Worm (Caenorhabditis elegans) whole organism, young adult: Measurements from ENCODE around the gene ugt-47.

Experiments
- B0336.3 ChIP-seq: fragments of 200-800 bp; sonication (Bioruptor generic); IDR thresholded peaks from 2 replicates; pipeline ENCODE4 v1.3.6; 2022; ENCODE audit warnings: missing genetic modification characterization, missing compliant biosample characterization
- C06A6.2 ChIP-seq: fragments of 200-800 bp; sonication (Bioruptor generic); conservative IDR thresholded peaks from 2 replicates; pipeline ENCODE4 v1.3.6; 2022; ENCODE audit warnings: missing genetic modification characterization, missing compliant biosample characterization
- C17E4.6 ChIP-seq: fragments of 200-800 bp; sonication (Bioruptor generic); IDR thresholded peaks from 2 replicates; pipeline ENCODE4 v1.3.6; 2022; ENCODE audit warnings: missing genetic modification reagents, missing genetic modification characterization, missing compliant biosample characterization
- F23B12.7 ChIP-seq: sonication (generic microtip); optimal IDR thresholded peaks from 2 replicates; lab custom pipeline; 2017; ENCODE audit warnings: missing genetic modification characterization, mild to moderate bottlenecking, missing compliant biosample characterization, antibody characterized with exemption, moderate library complexity; ENCODE audit not compliant: insufficient read depth
- F37B4.10 ChIP-seq: fragments of 200-800 bp; sonication (Bioruptor generic); IDR thresholded peaks from 2 replicates; pipeline ENCODE4 v1.3.6; 2022; ENCODE audit warnings: missing genetic modification characterization, missing compliant biosample characterization
- F39B2.1 ChIP-seq: fragments of 200-800 bp; sonication (Bioruptor generic); IDR thresholded peaks from 2 replicates; pipeline ENCODE4 v1.3.6; 2022; ENCODE audit warnings: missing genetic modification reagents, missing genetic modification characterization, missing compliant biosample characterization
- F49E8.2 ChIP-seq: sonication (generic microtip); optimal IDR thresholded peaks from 3 replicates; lab custom pipeline; 2017; ENCODE audit warnings: missing genetic modification characterization, mild to moderate bottlenecking, missing compliant biosample characterization, antibody characterized with exemption, moderate library complexity; ENCODE audit not compliant: insufficient read depth
- F57C9.4 ChIP-seq: sonication (generic microtip); optimal IDR thresholded peaks from 2 replicates; lab custom pipeline; 2017; ENCODE audit warnings: mild to moderate bottlenecking, missing genetic modification characterization, missing compliant biosample characterization
- K11D2.4 ChIP-seq: fragments of 200-800 bp; sonication (Bioruptor generic); IDR thresholded peaks from 2 replicates; pipeline ENCODE4 v1.3.6; 2022; ENCODE audit warnings: missing genetic modification reagents, missing genetic modification characterization, missing compliant biosample characterization
- Y56A3A.18 ChIP-seq: fragments of 200-800 bp; sonication (Bioruptor generic); IDR thresholded peaks from 2 replicates; pipeline ENCODE4 v1.3.6; 2022; ENCODE audit warnings: missing genetic modification reagents, missing genetic modification characterization, missing compliant biosample characterization
- ama-1 ChIP-seq, 3 experiments: fragments of 150-350 bp in 1 of 3; sonication (generic microtip) in 2 of 3; optimal IDR thresholded peaks; 2 replicates each; lab custom pipeline; 2014 to 2018; ENCODE audit warnings: missing biosample characterization in 2 of 3, missing genetic modification characterization in 2 of 3, missing genetic modification reagents in 2 of 3
- aptf-2 ChIP-seq: fragments of 200-800 bp; sonication (Bioruptor generic); conservative IDR thresholded peaks from 2 replicates; pipeline ENCODE4 v1.3.6; 2022; ENCODE audit warnings: missing genetic modification reagents, missing genetic modification characterization, missing compliant biosample characterization
- bed-2 ChIP-seq: fragments of 200-800 bp; sonication (Bioruptor generic); IDR thresholded peaks from 2 replicates; pipeline ENCODE4 v1.3.6; 2022; ENCODE audit warnings: missing genetic modification reagents, missing genetic modification characterization, missing compliant biosample characterization
- ceh-58 ChIP-seq: fragments of 200-800 bp; sonication (Bioruptor generic); IDR thresholded peaks from 2 replicates; pipeline ENCODE4 v1.3.6; 2022; ENCODE audit warnings: missing genetic modification characterization, missing compliant biosample characterization
- ceh-79 ChIP-seq: sonication (generic microtip); optimal IDR thresholded peaks from 2 replicates; lab custom pipeline; 2017; ENCODE audit warnings: mild to moderate bottlenecking, missing genetic modification characterization, missing compliant biosample characterization
- ceh-91 ChIP-seq: fragments of 200-800 bp; sonication (Bioruptor generic); IDR thresholded peaks from 2 replicates; pipeline ENCODE4 v1.3.6; 2022; ENCODE audit warnings: missing genetic modification reagents, missing genetic modification characterization, missing compliant biosample characterization
- dox-1 ChIP-seq: fragments of 200-800 bp; sonication (Bioruptor generic); IDR thresholded peaks from 2 replicates; pipeline ENCODE4 v1.3.6; 2022; ENCODE audit warnings: missing genetic modification reagents, missing genetic modification characterization, missing compliant biosample characterization
- egl-18 ChIP-seq: fragments of 200-800 bp; sonication (Bioruptor generic); IDR thresholded peaks from 2 replicates; pipeline ENCODE4 v1.3.6; 2022; ENCODE audit warnings: missing genetic modification reagents, missing genetic modification characterization, missing compliant biosample characterization
- ekl-4 ChIP-seq: fragments of 200-800 bp; sonication (Bioruptor generic); IDR thresholded peaks from 2 replicates; pipeline ENCODE4 v1.3.6; 2022; ENCODE audit warnings: missing genetic modification reagents, missing genetic modification characterization, missing compliant biosample characterization
- hlh-12 ChIP-seq: sonication (generic microtip); optimal IDR thresholded peaks from 2 replicates; lab custom pipeline; 2016; ENCODE audit warnings: missing genetic modification characterization, missing compliant biosample characterization
- hrde-1 ChIP-seq: sonication (generic microtip); optimal IDR thresholded peaks from 2 replicates; lab custom pipeline; 2016; ENCODE audit warnings: missing genetic modification characterization, mild to moderate bottlenecking, missing compliant biosample characterization, moderate library complexity, missing genotype, missing genetic modification reagents, borderline replicate concordance
- hsf-1 ChIP-seq: fragments of 200-800 bp; sonication (Bioruptor generic); IDR thresholded peaks from 2 replicates; pipeline ENCODE4 v1.3.6; 2022; ENCODE audit warnings: missing genetic modification reagents, missing genetic modification characterization, missing compliant biosample characterization
- lag-1 ChIP-seq: fragments of 200-800 bp; sonication (Bioruptor generic); IDR thresholded peaks from 2 replicates; pipeline ENCODE4 v1.3.6; 2022; ENCODE audit warnings: missing genetic modification reagents, missing genetic modification characterization, missing compliant biosample characterization
- let-526 ChIP-seq: fragments of 200-800 bp; sonication (Bioruptor generic); IDR thresholded peaks from 2 replicates; pipeline ENCODE4 v1.3.6; 2022; ENCODE audit warnings: missing genetic modification reagents, missing genetic modification characterization, missing compliant biosample characterization
- lsl-1 ChIP-seq: fragments of 200-800 bp; sonication (Bioruptor generic); optimal IDR thresholded peaks from 2 replicates; lab custom pipeline; 2018; ENCODE audit warnings: mild to moderate bottlenecking, missing genetic modification characterization, moderate library complexity, missing compliant biosample characterization
- madf-3 ChIP-seq: fragments of 200-800 bp; sonication (Bioruptor generic); IDR thresholded peaks from 2 replicates; pipeline ENCODE4 v1.3.6; 2022; ENCODE audit warnings: missing genetic modification reagents, missing genetic modification characterization, missing compliant biosample characterization
- madf-8 ChIP-seq: fragments of 200-800 bp; sonication (Bioruptor generic); conservative IDR thresholded peaks from 2 replicates; pipeline ENCODE4 v1.3.6; 2022; ENCODE audit warnings: missing genetic modification reagents, missing genetic modification characterization, missing compliant biosample characterization
- mcd-1 ChIP-seq: fragments of 200-800 bp; sonication (Bioruptor generic); IDR thresholded peaks from 2 replicates; pipeline ENCODE4 v1.3.6; 2022; ENCODE audit warnings: missing genetic modification reagents, missing genetic modification characterization, missing compliant biosample characterization
- mel-28 ChIP-seq: sonication (generic microtip); optimal IDR thresholded peaks from 2 replicates; lab custom pipeline; 2016; ENCODE audit warnings: borderline replicate concordance, mild to moderate bottlenecking, missing genetic modification characterization, missing compliant biosample characterization
- mxl-1 ChIP-seq: sonication (generic microtip); optimal IDR thresholded peaks from 2 replicates; lab custom pipeline; 2016; ENCODE audit warnings: missing genetic modification characterization, missing compliant biosample characterization
- nfya-2 ChIP-seq: fragments of 200-800 bp; sonication (Bioruptor generic); IDR thresholded peaks from 2 replicates; pipeline ENCODE4 v1.3.6; 2022; ENCODE audit warnings: missing genetic modification reagents, missing genetic modification characterization, missing compliant biosample characterization
- rcor-1 ChIP-seq: fragments of 200-800 bp; sonication (Bioruptor generic); IDR thresholded peaks from 2 replicates; pipeline ENCODE4 v1.3.6; 2022; ENCODE audit warnings: missing genetic modification reagents, missing genetic modification characterization, missing compliant biosample characterization
- snpc-1.1 ChIP-seq: sonication (generic microtip); optimal IDR thresholded peaks from 2 replicates; lab custom pipeline; 2017; ENCODE audit warnings: missing genetic modification characterization, mild to moderate bottlenecking, missing compliant biosample characterization, antibody characterized with exemption, moderate library complexity, missing genotype, missing genetic modification reagents; ENCODE audit not compliant: insufficient read depth
- somi-1 ChIP-seq: fragments of 200-800 bp; sonication (Bioruptor generic); optimal IDR thresholded peaks from 2 replicates; lab custom pipeline; 2018; ENCODE audit warnings: mild to moderate bottlenecking, missing genetic modification characterization, missing compliant biosample characterization
- sptf-2 ChIP-seq: fragments of 200-800 bp; sonication (Bioruptor generic); optimal IDR thresholded peaks from 2 replicates; lab custom pipeline; 2018; ENCODE audit warnings: mild to moderate bottlenecking, missing genetic modification characterization, missing compliant biosample characterization
- ztf-18 ChIP-seq: sonication (generic microtip); optimal IDR thresholded peaks from 2 replicates; lab custom pipeline; 2016; ENCODE audit warnings: missing genotype, mild to moderate bottlenecking, missing genetic modification characterization, missing compliant biosample characterization
- ztf-22 ChIP-seq: fragments of 200-800 bp; sonication (Bioruptor generic); optimal IDR thresholded peaks from 2 replicates; lab custom pipeline; 2018; ENCODE audit warnings: mild to moderate bottlenecking, missing genetic modification characterization, moderate library complexity, missing compliant biosample characterization
- ztf-26 ChIP-seq: sonication (generic microtip); optimal IDR thresholded peaks from 2 replicates; lab custom pipeline; 2017; ENCODE audit warnings: missing genetic modification characterization, missing compliant biosample characterization
- ztf-3 ChIP-seq: fragments of 200-800 bp; sonication (Bioruptor generic); optimal IDR thresholded peaks from 2 replicates; lab custom pipeline; 2018; ENCODE audit warnings: mild to moderate bottlenecking, missing genetic modification characterization, missing compliant biosample characterization
- ztf-6 ChIP-seq: fragments of 200-800 bp; sonication (Bioruptor generic); IDR thresholded peaks from 2 replicates; pipeline ENCODE4 v1.3.6; 2022; ENCODE audit warnings: missing genetic modification reagents, missing genetic modification characterization, missing compliant biosample characterization

The ugt-47 gene

ce11 chrV:10072721-10073120 is 25.7 kb downstream of the ugt-47 start:
- no peak for TF ChIP-seq ztf-6 (GFP tag; lab: Robert Waterston, UW)
- TF ChIP-seq ekl-4 (GFP tag; lab: Robert Waterston, UW): no peak
- no peak for TF ChIP-seq let-526 (GFP tag; lab: Robert Waterston, UW)

- TF ChIP-seq hlh-12 (tag; lab: Kevin White, UChicago) (no peak), ceh-91 (GFP tag; lab: Robert Waterston, UW) (no peak), F23B12.7 (tag; lab: Kevin White, UChicago) (no peak), hrde-1 (tag; lab: Kevin White, UChicago) (no peak), K11D2.4 (GFP tag; lab: Robert Waterston, UW) (no peak), dox-1 (GFP tag; lab: Robert Waterston, UW) (no peak), B0336.3 (no peak), F37B4.10 (GFP tag; lab: Robert Waterston, UW) (no peak), ztf-26 (tag; lab: Kevin White, UChicago) (no peak), lsl-1 (no peak), F39B2.1 (GFP tag; lab: Robert Waterston, UW) (no peak), ztf-18 (no peak), aptf-2 (GFP tag; lab: Robert Waterston, UW) (no peak), Y56A3A.18 (GFP tag; lab: Robert Waterston, UW) (no peak), mel-28 (tag; lab: Kevin White, UChicago) (no peak), somi-1 (GFP tag; lab: Kevin White, UChicago) (no peak)
Observed at ce11 chrV:10070541-10070940, 27.9 kb downstream of the ugt-47 start, which contains the start of gene nhr-192. Gene nhr-192, minus strand, starts transcription at chrV:10070641.

ce11 chrV:10066769-10067168 is 31.6 kb downstream of the ugt-47 start, which contains the start of gene npr-39:
Gene npr-39, plus strand, starts transcription at chrV:10067069.
- TF ChIP-seq madf-3 (no peak), mxl-1 (tag; lab: Kevin White, UChicago) (no peak), bed-2 (no peak), ztf-22 (GFP tag; lab: Kevin White, UChicago) (no peak), egl-18 (GFP tag; lab: Robert Waterston, UW) (no peak), ceh-58 (GFP tag; lab: Robert Waterston, UW) (no peak)

- TF ChIP-seq lag-1 (GFP tag; lab: Robert Waterston, UW) (no peak), F57C9.4 (no peak), snpc-1.1 (tag; lab: Kevin White, UChicago) (no peak), ama-1 (optimal IDR thresholded peaks at IDR 0.05; lab: Kevin White, UChicago) (no peak), ama-1 (GFP tag; optimal IDR thresholded peaks at IDR 0.05; lab: Kevin White, UChicago) (no peak)
Observed at ce11 chrV:10065679-10066078, 32.7 kb downstream of the ugt-47 start.

ce11 chrV:10064221-10064620 is 34.2 kb downstream of the ugt-47 start, which contains the start of gene fipr-13:
Gene fipr-13, plus strand, starts transcription at chrV:10064521.
- TF ChIP-seq hsf-1 (GFP tag; lab: Robert Waterston, UW) (no peak), ekl-4 (GFP tag; lab: Robert Waterston, UW) (no peak), C17E4.6 (GFP tag; lab: Robert Waterston, UW) (no peak), ceh-79 (no peak), madf-8 (GFP tag; lab: Robert Waterston, UW) (no peak), ztf-3 (GFP tag; lab: Kevin White, UChicago) (no peak), sptf-2 (GFP tag; lab: Kevin White, UChicago) (no peak), ceh-58 (GFP tag; lab: Robert Waterston, UW) (no peak), rcor-1 (no peak), nfya-2 (GFP tag; lab: Robert Waterston, UW) (no peak), F49E8.2 (tag; lab: Kevin White, UChicago) (no peak), mcd-1 (GFP tag; lab: Robert Waterston, UW) (no peak), lag-1 (GFP tag; lab: Robert Waterston, UW) (no peak), somi-1 (GFP tag; lab: Kevin White, UChicago) (no peak), F37B4.10 (GFP tag; lab: Robert Waterston, UW) (no peak), let-526 (GFP tag; lab: Robert Waterston, UW) (no peak), F39B2.1 (GFP tag; lab: Robert Waterston, UW) (no peak), C06A6.2 (no peak)
